Worm (Caenorhabditis elegans): ENCODE measurements around the gene syp-1.
A peak's percentile ranks its signal among the peaks of the same experiment; 100 is the strongest.

Gene syp-1

ce11 chrV:16437546-16437945 is 33.5 kb downstream of the syp-1 start, which contains the start of gene F26D2.15:
Gene F26D2.15, plus strand, starts transcription at chrV:16437846.
- no peak for TF ChIP-seq hnd-1 (tag; optimal IDR thresholded peaks at IDR 0.05)
- TF ChIP-seq hmg-4 (GFP tag; optimal IDR thresholded peaks at IDR 0.05) = no peak
- TF ChIP-seq F13C5.2 (tag; optimal IDR thresholded peaks at IDR 0.05) = no peak
- no peak for TF ChIP-seq ets-7 (tag; optimal IDR thresholded peaks at IDR 0.05)
- no peak for TF ChIP-seq scrt-1 (GFP tag; IDR thresholded peaks at IDR 0.05)

DNA sequence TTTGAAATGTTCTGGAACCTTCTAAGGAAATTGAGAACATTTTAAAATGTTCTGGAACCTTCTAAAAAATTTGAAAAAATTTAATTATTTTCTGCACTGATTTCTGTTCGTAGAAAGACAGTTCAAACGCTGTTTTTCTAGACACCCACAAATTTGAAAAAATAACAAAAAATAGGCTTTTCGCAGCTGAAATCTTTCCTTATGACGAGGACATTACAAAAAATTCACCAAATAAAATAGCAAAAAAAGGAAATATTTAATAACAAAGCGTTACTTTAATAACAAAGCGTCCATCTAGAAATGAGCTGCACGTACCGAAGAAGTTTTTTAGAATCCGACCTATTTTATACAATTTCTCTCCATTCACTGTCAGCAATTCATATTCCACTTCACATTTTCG is 39.6 kb downstream of the syp-1 start, which contains the start of gene srh-141:
Gene srh-141, plus strand, starts transcription at position 301 of the 400 bp plus-strand sequence.
- no peak for TF ChIP-seq scrt-1 (GFP tag; IDR thresholded peaks at IDR 0.05)
- no peak for TF ChIP-seq ets-7 (tag; optimal IDR thresholded peaks at IDR 0.05)
- TF ChIP-seq pes-1 (GFP tag; IDR thresholded peaks at IDR 0.05) = no peak
- no peak for TF ChIP-seq ceh-36 (tag; optimal IDR thresholded peaks at IDR 0.05)
- no peak for TF ChIP-seq tra-4 (tag; optimal IDR thresholded peaks at IDR 0.05)
- TF ChIP-seq flt-1 (GFP tag; IDR thresholded peaks at IDR 0.05) = no peak
- TF ChIP-seq F13C5.2 (tag; optimal IDR thresholded peaks at IDR 0.05) = no peak
- no peak for TF ChIP-seq hmg-4 (GFP tag; optimal IDR thresholded peaks at IDR 0.05)
- no peak for TF ChIP-seq aly-1 (tag; optimal IDR thresholded peaks at IDR 0.05)
- TF ChIP-seq ama-1 (optimal IDR thresholded peaks at IDR 0.05) = no peak
- TF ChIP-seq tbx-11 (GFP tag; IDR thresholded peaks at IDR 0.05) = no peak
- TF ChIP-seq ceh-13 (GFP tag; optimal IDR thresholded peaks at IDR 0.05) = no peak
- TF ChIP-seq tbx-37 (GFP tag; conservative IDR thresholded peaks at IDR 0.05) = no peak
- TF ChIP-seq hnd-1 (tag; optimal IDR thresholded peaks at IDR 0.05) = no peak
- TF ChIP-seq sea-1 (GFP tag; conservative IDR thresholded peaks at IDR 0.05) = no peak

ce11 chrV:16445676-16446075 is 41.6 kb downstream of the syp-1 start, which contains the start of gene T08G3.6:
Gene T08G3.6, plus strand, starts transcription at chrV:16445976.
- no peak for TF ChIP-seq F13C5.2 (tag; optimal IDR thresholded peaks at IDR 0.05)
- no peak for TF ChIP-seq ceh-13 (GFP tag; optimal IDR thresholded peaks at IDR 0.05)
- no peak for TF ChIP-seq hnd-1 (tag; optimal IDR thresholded peaks at IDR 0.05)
- no peak for TF ChIP-seq hmg-4 (GFP tag; optimal IDR thresholded peaks at IDR 0.05)
- TF ChIP-seq ets-7 (tag; optimal IDR thresholded peaks at IDR 0.05) = no peak
- no peak for TF ChIP-seq ceh-36 (tag; optimal IDR thresholded peaks at IDR 0.05)
- no peak for TF ChIP-seq pes-1 (GFP tag; IDR thresholded peaks at IDR 0.05)
- no peak for TF ChIP-seq scrt-1 (GFP tag; IDR thresholded peaks at IDR 0.05)
- no peak for TF ChIP-seq ama-1 (optimal IDR thresholded peaks at IDR 0.05)
- TF ChIP-seq aly-1 (tag; optimal IDR thresholded peaks at IDR 0.05) = no peak
- no peak for TF ChIP-seq tbx-37 (GFP tag; conservative IDR thresholded peaks at IDR 0.05)
- TF ChIP-seq flt-1 (GFP tag; IDR thresholded peaks at IDR 0.05) = no peak
- TF ChIP-seq tbx-11 (GFP tag; IDR thresholded peaks at IDR 0.05) = no peak

ce11 chrV:16446191-16446590 is 42.1 kb downstream of the syp-1 start:
- TF ChIP-seq hmbx-1 (tag; optimal IDR thresholded peaks at IDR 0.05) (no peak), ceh-36 (tag; optimal IDR thresholded peaks at IDR 0.05) (peak; percentile 69)

ce11 chrV:16447735-16448134 is 43.7 kb downstream of the syp-1 start, which contains the start of gene T08G3.13:
Gene T08G3.13, plus strand, starts transcription at chrV:16448035.
- TF ChIP-seq hnd-1 (tag; optimal IDR thresholded peaks at IDR 0.05) (no peak), ceh-13 (GFP tag; optimal IDR thresholded peaks at IDR 0.05) (no peak), F13C5.2 (tag; optimal IDR thresholded peaks at IDR 0.05) (no peak), scrt-1 (GFP tag; IDR thresholded peaks at IDR 0.05) (no peak), pes-1 (GFP tag; IDR thresholded peaks at IDR 0.05) (no peak), sea-1 (GFP tag; conservative IDR thresholded peaks at IDR 0.05) (no peak), ets-7 (tag; optimal IDR thresholded peaks at IDR 0.05) (no peak), tbx-11 (GFP tag; IDR thresholded peaks at IDR 0.05) (no peak), ceh-36 (tag; optimal IDR thresholded peaks at IDR 0.05) (no peak), tra-4 (tag; optimal IDR thresholded peaks at IDR 0.05) (no peak), aly-1 (tag; optimal IDR thresholded peaks at IDR 0.05) (no peak), hmbx-1 (tag; optimal IDR thresholded peaks at IDR 0.05) (no peak), hmg-4 (GFP tag; optimal IDR thresholded peaks at IDR 0.05) (no peak), ama-1 (optimal IDR thresholded peaks at IDR 0.05) (no peak), flt-1 (GFP tag; IDR thresholded peaks at IDR 0.05) (no peak), tbx-37 (GFP tag; conservative IDR thresholded peaks at IDR 0.05) (no peak), B0310.2 (tag; optimal IDR thresholded peaks at IDR 0.05) (no peak)

- no peak for TF ChIP-seq tra-4 (tag; optimal IDR thresholded peaks at IDR 0.05)
- no peak for TF ChIP-seq flt-1 (GFP tag; IDR thresholded peaks at IDR 0.05)
- no peak for TF ChIP-seq tbx-11 (GFP tag; IDR thresholded peaks at IDR 0.05)
- no peak for TF ChIP-seq ets-7 (tag; optimal IDR thresholded peaks at IDR 0.05)
- no peak for TF ChIP-seq F13C5.2 (tag; optimal IDR thresholded peaks at IDR 0.05)
- TF ChIP-seq ama-1 (optimal IDR thresholded peaks at IDR 0.05) = no peak
- TF ChIP-seq pes-1 (GFP tag; IDR thresholded peaks at IDR 0.05) = no peak
- no peak for TF ChIP-seq sea-1 (GFP tag; conservative IDR thresholded peaks at IDR 0.05)
- no peak for TF ChIP-seq tbx-37 (GFP tag; conservative IDR thresholded peaks at IDR 0.05)
- no peak for TF ChIP-seq ceh-13 (GFP tag; optimal IDR thresholded peaks at IDR 0.05)
- no peak for TF ChIP-seq scrt-1 (GFP tag; IDR thresholded peaks at IDR 0.05)
- no peak for TF ChIP-seq hmbx-1 (tag; optimal IDR thresholded peaks at IDR 0.05)
- TF ChIP-seq aly-1 (tag; optimal IDR thresholded peaks at IDR 0.05) = no peak
- no peak for TF ChIP-seq hnd-1 (tag; optimal IDR thresholded peaks at IDR 0.05)
- no peak for TF ChIP-seq B0310.2 (tag; optimal IDR thresholded peaks at IDR 0.05)
- TF ChIP-seq hmg-4 (GFP tag; optimal IDR thresholded peaks at IDR 0.05) = no peak
- TF ChIP-seq ceh-36 (tag; optimal IDR thresholded peaks at IDR 0.05) = no peak
These were observed 51.0 kb downstream of the syp-1 start, which contains the start of gene str-14 for ce11 chrV:16455065-16455464. Gene str-14, minus strand, starts transcription at chrV:16455165.

All from whole organism, early embryonic.